Fruit fly (Drosophila melanogaster): ENCODE measurements around the gene CG32829.

CG32829 gene

DNA sequence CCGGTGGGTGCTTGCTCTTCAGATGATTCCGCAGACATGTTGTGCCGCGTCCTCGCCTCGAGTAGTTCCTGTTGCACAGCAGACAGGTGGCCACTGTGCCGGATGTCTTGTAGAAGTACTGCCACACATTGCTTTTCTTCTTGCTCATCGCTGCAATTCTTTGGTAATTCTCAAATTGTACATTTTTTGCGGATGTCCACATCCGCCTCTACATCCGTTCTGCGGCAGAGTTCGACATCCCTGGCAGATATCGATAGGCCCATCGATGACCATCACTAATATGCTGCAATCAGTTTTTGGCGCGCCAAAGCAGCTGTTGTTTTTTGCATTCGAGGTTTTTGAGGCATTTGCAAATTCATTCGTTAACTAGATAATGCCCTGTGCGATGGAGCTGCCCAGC is 40.5 kb upstream of the CG32829 start, which contains the start of the genes CG13775 and CG3430:
TSS of gene CG13775 (minus strand) at position 226 of the 400 bp plus-strand sequence.
TSS of gene CG3430 (plus strand) at position 284 of the 400 bp plus-strand sequence.
- peak; percentile 33 for TF ChIP-seq Myc (optimal IDR thresholded peaks at IDR 0.05)
- peak; percentile 5 for TF ChIP-seq OdsH (GFP tag; optimal IDR thresholded peaks at IDR 0.05)
- TF ChIP-seq tai (GFP tag; optimal IDR thresholded peaks at IDR 0.05): no peak
- TF ChIP-seq HLH106 (tag; optimal IDR thresholded peaks at IDR 0.05): peak; percentile 39
- TF ChIP-seq psq (GFP tag; optimal IDR thresholded peaks at IDR 0.05): peak; percentile 0

DNA sequence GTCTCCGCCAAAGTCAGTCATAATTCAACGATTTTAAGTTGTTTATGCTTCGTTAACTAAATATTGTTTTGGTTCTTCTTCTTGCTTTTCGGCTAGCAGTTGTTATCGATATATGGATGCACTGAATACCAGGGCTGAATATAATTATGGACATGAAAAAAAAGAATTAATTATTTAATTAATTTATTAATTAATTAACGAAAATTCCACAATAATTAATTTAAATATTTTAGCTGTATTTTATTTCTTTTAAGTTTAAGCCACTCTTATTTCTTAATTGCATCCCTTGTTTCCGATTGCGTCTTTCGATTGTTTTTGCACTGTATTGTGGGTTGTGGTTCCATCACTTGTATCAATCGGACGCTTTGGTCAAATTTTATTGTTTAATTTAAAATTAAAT is 33.9 kb upstream of the CG32829 start, which contains the start of the genes Gas41 and SA1:
TSS of gene Gas41 (minus strand) at position 112 of the 400 bp plus-strand sequence.
TSS of gene SA1 (plus strand) at position 326 of the 400 bp plus-strand sequence.
- TF ChIP-seq woc (GFP tag; optimal IDR thresholded peaks at IDR 0.05) (no peak), Vsx2 (GFP tag; optimal IDR thresholded peaks at IDR 0.05; ENCODE audit: partially characterized antibody) (no peak), dsf (GFP tag; optimal IDR thresholded peaks at IDR 0.05; ENCODE audit: borderline replicate concordance) (peak; percentile 78), psq (GFP tag; optimal IDR thresholded peaks at IDR 0.05) (peak; percentile 44), sage (GFP tag; optimal IDR thresholded peaks at IDR 0.05) (no peak), Dfd (GFP tag; optimal IDR thresholded peaks at IDR 0.05) (no peak), brk (GFP tag; optimal IDR thresholded peaks at IDR 0.05) (no peak), Sp1 (GFP tag; optimal IDR thresholded peaks at IDR 0.05) (peak; percentile 90), sv (GFP tag; optimal IDR thresholded peaks at IDR 0.05) (peak; percentile 44), br (GFP tag; optimal IDR thresholded peaks at IDR 0.05) (peak; percentile 62), N (GFP tag; optimal IDR thresholded peaks at IDR 0.05) (no peak), OdsH (GFP tag; optimal IDR thresholded peaks at IDR 0.05) (peak; percentile 88), lola (GFP tag; optimal IDR thresholded peaks at IDR 0.05) (no peak), CG9705 (GFP tag; optimal IDR thresholded peaks at IDR 0.05) (peak; percentile 64), GATAd (GFP tag; optimal IDR thresholded peaks at IDR 0.05) (no peak), dmrt93B (GFP tag; optimal IDR thresholded peaks at IDR 0.05) (no peak), ey (GFP tag; optimal IDR thresholded peaks at IDR 0.05) (peak; percentile 76), HLH106 (tag; optimal IDR thresholded peaks at IDR 0.05) (peak; percentile 91), Hnf4 (GFP tag; optimal IDR thresholded peaks at IDR 0.05) (no peak)

DNA sequence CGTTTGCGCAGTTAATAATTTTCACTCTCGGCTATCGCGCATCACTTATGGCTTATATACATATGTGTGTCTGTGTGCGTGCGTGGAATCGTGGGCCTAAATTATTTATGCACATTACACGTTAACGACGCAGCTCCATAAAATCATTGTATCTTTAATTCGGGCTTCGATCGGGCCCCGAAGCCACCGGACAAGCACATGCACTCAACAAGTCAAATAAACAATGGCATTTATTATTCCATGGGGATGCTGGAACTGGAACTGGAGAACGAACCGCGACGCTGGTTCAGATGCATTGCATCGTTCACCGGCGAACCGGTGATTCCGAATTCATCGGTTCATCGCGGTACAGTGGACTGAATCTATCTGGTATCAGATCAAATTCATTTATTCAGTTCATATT is 32.3 kb upstream of the CG32829 start, which contains the start of gene ihog:
TSS of gene ihog (minus strand) at position 269 of the 403 bp plus-strand sequence.
- TF ChIP-seq GATAd (GFP tag; optimal IDR thresholded peaks at IDR 0.05): no peak
- no peak for TF ChIP-seq Vsx2 (GFP tag; optimal IDR thresholded peaks at IDR 0.05; ENCODE audit: partially characterized antibody)
- TF ChIP-seq woc (GFP tag; optimal IDR thresholded peaks at IDR 0.05): peak; percentile 77

DNA sequence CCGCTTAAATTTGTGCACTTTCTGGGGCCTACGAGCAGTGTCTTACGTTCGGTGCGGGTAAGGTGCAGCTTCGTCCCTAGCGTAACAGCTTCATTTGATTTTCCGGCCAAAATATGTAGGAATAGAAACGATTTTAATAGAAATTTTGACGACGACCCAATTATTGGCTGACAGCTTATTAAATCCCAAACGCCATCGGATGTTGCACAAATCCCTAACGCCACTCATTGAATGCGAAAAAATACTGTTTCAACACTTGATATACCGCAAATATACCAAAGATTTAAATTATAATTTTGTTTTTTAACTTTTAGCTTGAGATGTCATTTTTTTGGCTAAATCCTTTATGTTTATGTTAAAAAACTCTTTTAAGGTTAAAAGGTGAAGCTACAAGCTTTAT is 28.8 kb upstream of the CG32829 start, which contains the start of gene Fgop2:
TSS of gene Fgop2 (minus strand) at position 202 of the 400 bp plus-strand sequence.
- no peak for TF ChIP-seq Rel (GFP tag; optimal IDR thresholded peaks at IDR 0.05)
- TF ChIP-seq Rel (tag; optimal IDR thresholded peaks at IDR 0.05): peak; percentile 7
- no peak for TF ChIP-seq OdsH (GFP tag; optimal IDR thresholded peaks at IDR 0.05)
- TF ChIP-seq woc (GFP tag; optimal IDR thresholded peaks at IDR 0.05): no peak

DNA sequence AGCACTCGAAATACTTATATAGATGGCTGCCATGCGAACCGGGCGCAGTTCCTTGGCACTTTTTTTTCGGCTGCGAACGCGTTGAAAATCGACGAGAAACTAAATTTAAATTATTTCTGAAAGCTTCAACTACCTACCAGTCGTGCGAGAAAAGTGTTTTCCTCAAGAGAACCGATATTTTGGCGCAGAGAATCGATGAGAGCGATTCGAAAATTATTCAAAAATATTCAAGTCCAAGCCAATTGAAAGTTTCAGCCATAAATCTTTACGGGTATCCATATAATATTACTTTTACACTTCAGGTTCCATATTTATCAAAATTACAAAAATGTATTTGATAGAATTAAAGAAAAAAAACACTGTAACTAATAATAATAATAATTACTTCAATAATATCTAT is 26.5 kb upstream of the CG32829 start, which contains the start of gene CG18304:
TSS of gene CG18304 (minus strand) at position 101 of the 400 bp plus-strand sequence.
- no peak for TF ChIP-seq pan (optimal IDR thresholded peaks at IDR 0.05)
- no peak for TF ChIP-seq Dif (GFP tag; optimal IDR thresholded peaks at IDR 0.05; ENCODE audit: partially characterized antibody)

DNA sequence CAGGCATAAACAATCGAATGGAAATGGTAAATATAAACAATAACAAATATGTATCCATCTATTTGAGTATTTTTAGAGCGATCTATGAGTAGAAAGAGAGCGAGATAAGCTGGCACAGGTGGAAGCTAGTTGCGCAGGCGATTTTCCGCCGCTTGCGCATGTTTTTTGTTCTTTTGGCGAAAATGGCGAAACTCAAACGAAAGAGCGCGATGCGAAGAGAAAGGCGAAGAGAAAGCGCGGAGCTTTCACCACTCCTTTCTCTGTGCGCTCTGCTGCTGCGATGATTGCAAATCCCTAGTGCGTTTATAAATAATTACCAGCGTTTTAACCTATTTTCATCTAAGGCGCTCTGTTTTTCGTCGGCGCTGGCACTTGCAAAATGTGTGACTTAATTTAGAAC is 25.5 kb upstream of the CG32829 start:
- TF ChIP-seq GATAd (GFP tag; optimal IDR thresholded peaks at IDR 0.05): no peak
- TF ChIP-seq Hr83 (GFP tag; optimal IDR thresholded peaks at IDR 0.05; ENCODE audit: poor library complexity, severe bottlenecking): no peak
- TF ChIP-seq rgr (GFP tag; optimal IDR thresholded peaks at IDR 0.05): no peak
- no peak for TF ChIP-seq Rel (GFP tag; optimal IDR thresholded peaks at IDR 0.05)
- TF ChIP-seq Rel (tag; optimal IDR thresholded peaks at IDR 0.05): no peak
- TF ChIP-seq brk (GFP tag; optimal IDR thresholded peaks at IDR 0.05): no peak
- TF ChIP-seq Sp1 (GFP tag; optimal IDR thresholded peaks at IDR 0.05): no peak

DNA sequence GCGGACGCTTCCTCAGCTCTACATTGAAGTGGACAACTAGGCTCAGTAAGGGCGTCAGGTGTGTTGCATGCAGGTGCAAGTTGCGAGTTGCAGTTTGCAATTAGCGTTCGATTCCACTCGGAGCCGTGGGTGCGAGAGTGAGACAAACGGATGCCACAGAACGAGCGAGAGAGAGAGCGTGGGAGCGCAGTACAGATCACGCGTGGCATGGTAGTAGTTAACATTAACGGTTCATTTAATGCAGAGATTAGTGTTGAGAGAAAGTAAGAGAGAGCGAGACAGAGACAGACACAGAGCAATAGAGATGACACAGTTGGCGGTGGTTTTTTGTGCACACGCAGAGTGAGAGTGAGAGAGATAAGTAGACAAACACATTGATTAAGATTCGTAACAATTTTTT is 23.5 kb upstream of the CG32829 start:
- no peak for TF ChIP-seq woc (GFP tag; optimal IDR thresholded peaks at IDR 0.05)
- TF ChIP-seq Hr78 (GFP tag; optimal IDR thresholded peaks at IDR 0.05): no peak
- no peak for TF ChIP-seq Vsx2 (GFP tag; optimal IDR thresholded peaks at IDR 0.05; ENCODE audit: partially characterized antibody)
- no peak for TF ChIP-seq Dif (GFP tag; optimal IDR thresholded peaks at IDR 0.05; ENCODE audit: partially characterized antibody)
- TF ChIP-seq ey (GFP tag; optimal IDR thresholded peaks at IDR 0.05): no peak
- TF ChIP-seq N (GFP tag; optimal IDR thresholded peaks at IDR 0.05): no peak
- no peak for TF ChIP-seq pan (optimal IDR thresholded peaks at IDR 0.05)
- TF ChIP-seq Hr83 (GFP tag; optimal IDR thresholded peaks at IDR 0.05; ENCODE audit: poor library complexity, severe bottlenecking): no peak
- TF ChIP-seq brk (GFP tag; optimal IDR thresholded peaks at IDR 0.05): no peak
- no peak for TF ChIP-seq Sp1 (GFP tag; optimal IDR thresholded peaks at IDR 0.05)
- TF ChIP-seq CG32264 (GFP tag; optimal IDR thresholded peaks at IDR 0.05): no peak
- TF ChIP-seq Abd-B (GFP tag; optimal IDR thresholded peaks at IDR 0.05): no peak
- no peak for TF ChIP-seq OdsH (GFP tag; optimal IDR thresholded peaks at IDR 0.05)
- no peak for TF ChIP-seq sage (GFP tag; optimal IDR thresholded peaks at IDR 0.05)
- no peak for TF ChIP-seq fru (GFP tag; optimal IDR thresholded peaks at IDR 0.05)
- no peak for TF ChIP-seq dl (GFP tag; optimal IDR thresholded peaks at IDR 0.05; ENCODE audit: insufficient read depth in 1 of 2, partially characterized antibody in 2 of 2)
- TF ChIP-seq CG9705 (GFP tag; optimal IDR thresholded peaks at IDR 0.05): no peak
- no peak for TF ChIP-seq Mio (GFP tag; optimal IDR thresholded peaks at IDR 0.05)

Data from whole organism, wandering third instar larva.